Fruit fly (Drosophila melanogaster): ENCODE results near the gene CG6985.

CG6985 gene

DNA sequence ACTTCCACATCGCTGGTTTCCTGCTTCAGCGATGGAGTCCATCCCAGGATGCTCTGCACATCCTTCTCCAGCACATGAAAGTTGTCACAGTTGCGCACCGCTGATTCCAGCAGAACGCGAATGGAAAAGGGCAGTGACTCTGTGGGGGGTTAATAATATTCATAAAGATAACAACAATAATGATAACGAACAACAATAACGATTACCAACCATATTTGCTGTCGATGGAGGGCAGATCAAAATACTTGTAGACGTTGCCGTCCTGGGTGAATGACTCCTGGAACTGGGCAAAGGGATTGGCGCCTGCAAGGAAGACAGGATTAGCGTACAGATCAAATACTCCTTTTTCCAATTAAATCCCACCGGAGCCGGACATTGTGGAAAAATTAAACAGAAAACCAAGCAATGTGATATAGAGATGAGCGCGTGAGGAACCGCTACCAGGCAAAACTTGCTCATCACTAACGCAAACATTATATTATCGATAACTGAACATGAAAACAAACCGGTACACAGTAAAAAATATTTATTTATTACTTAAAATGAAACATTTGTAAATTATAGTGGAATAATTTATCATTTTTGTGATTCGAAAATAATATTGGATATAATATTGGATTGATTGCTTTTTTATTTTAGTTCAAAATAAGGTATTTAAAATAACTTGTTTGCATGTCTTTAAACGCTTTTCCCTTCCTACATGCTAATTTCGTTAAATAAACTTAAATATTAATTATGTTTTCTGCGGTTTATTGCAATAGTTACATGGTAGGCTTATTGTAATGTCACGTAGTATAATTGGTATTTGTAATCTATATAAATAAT is 16.6 kb upstream of the CG6985 start, which contains the start of gene Irp-1A:
TSS of gene Irp-1A (minus strand) at position 439 of the 825 bp plus-strand sequence.
- peak; percentile 55 for TF ChIP-seq sv (GFP tag; optimal IDR thresholded peaks at IDR 0.05)
- peak; percentile 54 for TF ChIP-seq h (GFP tag; optimal IDR thresholded peaks at IDR 0.05)
- peak; percentile 72 for TF ChIP-seq rgr (GFP tag; optimal IDR thresholded peaks at IDR 0.05)
- TF ChIP-seq Hr78 (GFP tag; optimal IDR thresholded peaks at IDR 0.05), result no peak
- peak; percentile 3 for TF ChIP-seq dmrt93B (GFP tag; optimal IDR thresholded peaks at IDR 0.05)
- peak; percentile 26 for TF ChIP-seq Myc (optimal IDR thresholded peaks at IDR 0.05)
- TF ChIP-seq Jra (GFP tag; optimal IDR thresholded peaks at IDR 0.05), result peak; percentile 40
- TF ChIP-seq Hr83 (GFP tag; optimal IDR thresholded peaks at IDR 0.05; ENCODE audit: poor library complexity, severe bottlenecking), result peak; percentile 80
- TF ChIP-seq psq (GFP tag; optimal IDR thresholded peaks at IDR 0.05), result peak; percentile 62
- TF ChIP-seq CG32264 (GFP tag; optimal IDR thresholded peaks at IDR 0.05), result peak; percentile 27
- TF ChIP-seq foxo (GFP tag; optimal IDR thresholded peaks at IDR 0.05), result peak in 1 of 2 experiments; percentile 73
- no peak for TF ChIP-seq lola (GFP tag; optimal IDR thresholded peaks at IDR 0.05)
- TF ChIP-seq OdsH (GFP tag; optimal IDR thresholded peaks at IDR 0.05), result peak; percentile 54
- no peak for TF ChIP-seq Vsx2 (GFP tag; optimal IDR thresholded peaks at IDR 0.05; ENCODE audit: partially characterized antibody)
- peak; percentile 4 for TF ChIP-seq dsf (GFP tag; optimal IDR thresholded peaks at IDR 0.05; ENCODE audit: borderline replicate concordance)
- TF ChIP-seq brk (GFP tag; optimal IDR thresholded peaks at IDR 0.05), result no peak
- TF ChIP-seq fru (GFP tag; optimal IDR thresholded peaks at IDR 0.05), result peak; percentile 51
- TF ChIP-seq pan (optimal IDR thresholded peaks at IDR 0.05), result no peak
- TF ChIP-seq br (GFP tag; optimal IDR thresholded peaks at IDR 0.05), result peak; percentile 16
- peak; percentile 23 for TF ChIP-seq ey (GFP tag; optimal IDR thresholded peaks at IDR 0.05)
- TF ChIP-seq CG9705 (GFP tag; optimal IDR thresholded peaks at IDR 0.05), result peak; percentile 3
- TF ChIP-seq jim (GFP tag; optimal IDR thresholded peaks at IDR 0.05), result no peak
- TF ChIP-seq HLH106 (tag; optimal IDR thresholded peaks at IDR 0.05), result peak; percentile 68
- TF ChIP-seq Rel (GFP tag; optimal IDR thresholded peaks at IDR 0.05), result no peak
- TF ChIP-seq Rel (tag; optimal IDR thresholded peaks at IDR 0.05), result peak; percentile 37
- peak; percentile 75 for TF ChIP-seq Sp1 (GFP tag; optimal IDR thresholded peaks at IDR 0.05)
- TF ChIP-seq sage (GFP tag; optimal IDR thresholded peaks at IDR 0.05), result peak; percentile 9
- peak; percentile 63 for TF ChIP-seq woc (GFP tag; optimal IDR thresholded peaks at IDR 0.05)
- no peak for TF ChIP-seq Mio (GFP tag; optimal IDR thresholded peaks at IDR 0.05)

DNA sequence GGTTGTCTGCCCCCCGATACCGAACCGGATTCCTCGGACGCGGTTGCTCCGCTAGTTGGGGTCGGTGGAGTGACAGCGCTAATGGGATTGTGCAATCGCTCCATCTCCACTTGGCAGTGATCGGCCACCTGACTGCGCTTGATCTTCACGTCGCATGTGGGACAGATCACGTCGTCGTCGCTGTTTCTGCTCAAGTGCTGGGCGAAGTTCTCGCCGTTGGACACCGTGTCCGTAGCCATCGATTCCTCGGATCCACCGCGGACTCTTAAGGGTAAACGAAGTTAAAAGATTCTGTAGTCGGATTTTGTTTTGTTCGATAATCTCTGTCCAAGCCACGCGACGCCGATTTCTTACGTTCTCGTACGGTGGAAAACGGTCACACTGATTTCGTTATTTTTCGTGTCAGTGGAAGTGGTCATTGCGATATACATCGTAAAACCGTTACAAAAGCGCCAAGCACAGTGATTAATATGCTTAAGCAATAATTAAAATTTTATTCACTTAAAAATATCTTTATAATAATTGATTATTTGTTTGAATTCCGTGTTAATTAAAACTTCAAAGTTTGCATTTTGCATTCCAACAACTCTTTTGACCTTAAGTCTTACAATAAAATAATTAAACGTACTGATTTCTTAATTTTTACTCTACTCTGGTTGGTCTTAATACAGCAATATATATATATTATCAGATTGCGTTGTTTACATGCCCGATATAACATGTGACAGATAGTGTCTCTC is 14.7 kb upstream of the CG6985 start, which contains the start of gene RNF220:
TSS of gene RNF220 (minus strand) at position 384 of the 740 bp plus-strand sequence.
- no peak for TF ChIP-seq woc (GFP tag; optimal IDR thresholded peaks at IDR 0.05)
- peak; percentile 30 for TF ChIP-seq HLH106 (tag; optimal IDR thresholded peaks at IDR 0.05)
- peak; percentile 15 for TF ChIP-seq fru (GFP tag; optimal IDR thresholded peaks at IDR 0.05)
- peak; percentile 32 for TF ChIP-seq Myc (optimal IDR thresholded peaks at IDR 0.05)

DNA sequence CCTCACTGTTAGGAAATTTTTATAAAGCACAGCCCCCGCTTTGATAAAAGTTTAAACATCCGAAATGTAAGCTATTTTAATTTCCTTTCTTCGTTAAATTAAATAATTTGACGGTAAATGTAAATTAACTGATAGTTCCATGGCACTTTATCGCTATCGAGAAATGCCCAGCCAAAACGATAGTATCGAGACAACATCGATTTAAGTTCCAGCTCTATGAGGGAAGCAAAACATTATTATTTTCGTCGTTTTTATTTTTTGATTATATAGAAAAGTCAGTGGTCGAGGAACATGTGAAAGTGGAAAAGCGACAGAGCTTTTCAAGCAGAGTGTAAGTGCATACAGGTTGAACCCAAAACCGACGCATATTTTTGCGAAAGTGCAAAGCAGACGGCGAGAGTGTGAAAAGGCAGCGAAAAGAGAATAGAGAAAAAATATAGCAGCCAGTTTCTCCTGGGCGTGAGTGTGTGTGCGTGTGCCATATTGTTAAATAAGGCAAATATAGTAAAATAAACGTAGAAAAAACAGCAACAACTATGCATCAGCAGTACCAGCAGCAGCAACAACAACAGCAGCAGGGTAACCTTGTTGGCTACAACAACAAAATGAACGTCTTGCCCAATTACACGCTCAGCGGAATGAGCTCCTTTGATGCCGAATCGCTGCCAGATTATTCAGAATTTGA is 14.0 kb upstream of the CG6985 start, which contains the start of gene CG45049:
TSS of gene CG45049 (plus strand) at position 197 of the 685 bp plus-strand sequence.
- no peak for TF ChIP-seq GATAd (GFP tag; optimal IDR thresholded peaks at IDR 0.05)
- no peak for TF ChIP-seq Vsx2 (GFP tag; optimal IDR thresholded peaks at IDR 0.05; ENCODE audit: partially characterized antibody)
- TF ChIP-seq Sp1 (GFP tag; optimal IDR thresholded peaks at IDR 0.05), result no peak
- TF ChIP-seq psq (GFP tag; optimal IDR thresholded peaks at IDR 0.05), result peak; percentile 61
- no peak for TF ChIP-seq CG32264 (GFP tag; optimal IDR thresholded peaks at IDR 0.05)
- TF ChIP-seq Abd-B (GFP tag; optimal IDR thresholded peaks at IDR 0.05), result no peak
- TF ChIP-seq dl (GFP tag; optimal IDR thresholded peaks at IDR 0.05; ENCODE audit: insufficient read depth in 1 of 2, partially characterized antibody in 2 of 2), result no peak
- TF ChIP-seq br (GFP tag; optimal IDR thresholded peaks at IDR 0.05), result peak; percentile 7
- TF ChIP-seq CG9705 (GFP tag; optimal IDR thresholded peaks at IDR 0.05), result no peak
- no peak for TF ChIP-seq Mio (GFP tag; optimal IDR thresholded peaks at IDR 0.05)
- peak; percentile 48 for TF ChIP-seq woc (GFP tag; optimal IDR thresholded peaks at IDR 0.05)
- TF ChIP-seq foxo (GFP tag; optimal IDR thresholded peaks at IDR 0.05), result no peak
- TF ChIP-seq lola (GFP tag; optimal IDR thresholded peaks at IDR 0.05), result no peak
- peak; percentile 49 for TF ChIP-seq sage (GFP tag; optimal IDR thresholded peaks at IDR 0.05)
- peak; percentile 30 for TF ChIP-seq Hnf4 (GFP tag; optimal IDR thresholded peaks at IDR 0.05)
- peak; percentile 10 for TF ChIP-seq h (GFP tag; optimal IDR thresholded peaks at IDR 0.05)
- TF ChIP-seq Dif (GFP tag; optimal IDR thresholded peaks at IDR 0.05; ENCODE audit: partially characterized antibody), result no peak
